Fruit fly (Drosophila melanogaster): ENCODE measurements around the gene dpr19.

The dpr19 gene

DNA sequence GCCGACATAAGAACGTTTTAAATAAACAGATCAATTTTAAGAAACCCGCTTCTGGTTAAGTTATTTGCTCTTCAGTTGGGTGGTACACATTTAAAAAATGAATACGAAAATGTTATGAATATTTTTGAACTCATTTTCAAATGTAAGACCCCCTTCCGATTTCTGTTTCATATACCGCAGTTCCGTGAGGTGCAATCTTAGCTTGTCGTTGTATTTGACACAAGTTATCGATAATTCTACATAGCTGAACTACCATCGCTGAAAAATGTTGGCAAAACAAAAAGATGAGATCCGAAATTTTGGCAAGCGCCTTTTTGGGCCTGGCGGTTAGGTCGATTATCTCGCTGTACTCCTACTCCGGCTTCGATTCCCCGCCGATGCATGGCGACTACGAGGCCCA lies 3.9 kb downstream of the dpr19 start, which contains the start of gene gny:
Gene gny (plus strand): TSS at position 239 of the 400 bp plus-strand sequence.
- no peak for TF ChIP-seq CG18619 (GFP tag; optimal IDR thresholded peaks at IDR 0.05)
- no peak for TF ChIP-seq emc (GFP tag; optimal IDR thresholded peaks at IDR 0.05)
- no peak for TF ChIP-seq Dad (GFP tag; optimal IDR thresholded peaks at IDR 0.05)
- TF ChIP-seq Ada2b (GFP tag; IDR thresholded peaks at IDR 0.05): no peak
- TF ChIP-seq hth (optimal IDR thresholded peaks at IDR 0.05): no peak
- TF ChIP-seq cwo (GFP tag; optimal IDR thresholded peaks at IDR 0.05): no peak
- peak; percentile 26 for TF ChIP-seq Ets97D (GFP tag; optimal IDR thresholded peaks at IDR 0.05)
- no peak for TF ChIP-seq CG11093 (GFP tag; IDR thresholded peaks at IDR 0.05)
- TF ChIP-seq Sry-δ (GFP tag; optimal IDR thresholded peaks at IDR 0.05): peak; percentile 87
- peak; percentile 100 for TF ChIP-seq CG1603 (tag; optimal IDR thresholded peaks at IDR 0.05)
- TF ChIP-seq gsb (GFP tag; IDR thresholded peaks at IDR 0.05): no peak
- peak; percentile 82 for TF ChIP-seq Myb (GFP tag; optimal IDR thresholded peaks at IDR 0.05)
- TF ChIP-seq CG10654 (GFP tag; optimal IDR thresholded peaks at IDR 0.05): no peak
- no peak for TF ChIP-seq CG13424 (tag; optimal IDR thresholded peaks at IDR 0.05)
- 0 out of 4 replicates have a peak, but pooled peaks have one; percentile 25 for TF ChIP-seq chinmo (GFP tag; IDR thresholded peaks at IDR 0.05; ENCODE audit: partially characterized antibody)
- TF ChIP-seq sc (optimal IDR thresholded peaks at IDR 0.05): no peak
- TF ChIP-seq sc (GFP tag; optimal IDR thresholded peaks at IDR 0.05): no peak
- TF ChIP-seq Dp (GFP tag; optimal IDR thresholded peaks at IDR 0.05): peak; percentile 74
- peak; percentile 11 for TF ChIP-seq CG9797 (GFP tag; optimal IDR thresholded peaks at IDR 0.05)
- TF ChIP-seq CG16813 (GFP tag; IDR thresholded peaks at IDR 0.05; ENCODE audit: partially characterized antibody): peak; percentile 39; the same call in 2 of the 3 replicates
- TF ChIP-seq CG3838 (GFP tag; optimal IDR thresholded peaks at IDR 0.05): no peak
- TF ChIP-seq BEAF-32 (GFP tag; optimal IDR thresholded peaks at IDR 0.05): peak; percentile 43
- peak; percentile 37 for TF ChIP-seq CG17802 (tag; optimal IDR thresholded peaks at IDR 0.05)
- TF ChIP-seq CG30403 (GFP tag; optimal IDR thresholded peaks at IDR 0.05): no peak
- peak; percentile 85 for TF ChIP-seq Dref (GFP tag; IDR thresholded peaks at IDR 0.05)
- TF ChIP-seq wek (GFP tag; optimal IDR thresholded peaks at IDR 0.05): no peak
- TF ChIP-seq ranshi (GFP tag; IDR thresholded peaks at IDR 0.05): no peak
- TF ChIP-seq Sin3A (optimal IDR thresholded peaks at IDR 0.05): peak; percentile 2
- TF ChIP-seq MBD-R2 (GFP tag; IDR thresholded peaks at IDR 0.05): peak; percentile 88
- TF ChIP-seq CoRest (tag; optimal IDR thresholded peaks at IDR 0.05): peak; percentile 20
- TF ChIP-seq HLH3B (GFP tag; IDR thresholded peaks at IDR 0.05): no peak
- TF ChIP-seq oc (tag; optimal IDR thresholded peaks at IDR 0.05): no peak
- TF ChIP-seq cato (GFP tag; optimal IDR thresholded peaks at IDR 0.05; ENCODE audit: borderline replicate concordance): no peak
- 0 out of 2 replicates have a peak, but pooled peaks have one; percentile 31 for TF ChIP-seq unc-4 (GFP tag; IDR thresholded peaks at IDR 0.05; ENCODE audit: partially characterized antibody)
- TF ChIP-seq Aef1 (GFP tag; IDR thresholded peaks at IDR 0.05): no peak
- TF ChIP-seq disco-r (GFP tag; optimal IDR thresholded peaks at IDR 0.05): no peak
- TF ChIP-seq lilli (GFP tag; optimal IDR thresholded peaks at IDR 0.05): no peak
- peak; percentile 35 for TF ChIP-seq CG2116 (GFP tag; optimal IDR thresholded peaks at IDR 0.05)
- TF ChIP-seq chn (GFP tag; optimal IDR thresholded peaks at IDR 0.05): no peak
- no peak for TF ChIP-seq grau (tag; optimal IDR thresholded peaks at IDR 0.05)
- TF ChIP-seq HmgZ (tag; optimal IDR thresholded peaks at IDR 0.05): peak; percentile 32
- no peak for TF ChIP-seq CG6272 (GFP tag; IDR thresholded peaks at IDR 0.05)
- TF ChIP-seq kay (GFP tag; optimal IDR thresholded peaks at IDR 0.05): no peak
- no peak for TF ChIP-seq CG2678 (tag; optimal IDR thresholded peaks at IDR 0.05)
- TF ChIP-seq row (GFP tag; IDR thresholded peaks at IDR 0.05): peak; percentile 26; the same call in 1 of the 3 replicates
- TF ChIP-seq caup (GFP tag; optimal IDR thresholded peaks at IDR 0.05; ENCODE audit: severe bottlenecking): no peak
- peak; percentile 6 for TF ChIP-seq CG15514 (GFP tag; optimal IDR thresholded peaks at IDR 0.05)
- no peak for TF ChIP-seq Fer2 (tag; optimal IDR thresholded peaks at IDR 0.05)
- TF ChIP-seq Nf-YC (tag; optimal IDR thresholded peaks at IDR 0.05): no peak
- TF ChIP-seq CG31365 (tag; optimal IDR thresholded peaks at IDR 0.05): no peak
- no peak for TF ChIP-seq tio (GFP tag; optimal IDR thresholded peaks at IDR 0.05)
- no peak for TF ChIP-seq Sox100B (GFP tag; optimal IDR thresholded peaks at IDR 0.05)
